Worm (Caenorhabditis elegans): Measurements from ENCODE around the gene ZK455.5.

Gene ZK455.5

ce11 chrX:11357516-11357915, 30.8 kb upstream of the ZK455.5 start, which contains the start of gene pgp-4:
Gene pgp-4, plus strand, starts transcription at chrX:11357816.
- TF ChIP-seq tbx-11 (GFP tag; IDR thresholded peaks at IDR 0.05), result no peak
- TF ChIP-seq scrt-1 (GFP tag; IDR thresholded peaks at IDR 0.05), result no peak
- no peak for TF ChIP-seq hmg-4 (GFP tag; optimal IDR thresholded peaks at IDR 0.05)
- TF ChIP-seq pes-1 (GFP tag; IDR thresholded peaks at IDR 0.05), result no peak
- no peak for TF ChIP-seq F13C5.2 (tag; optimal IDR thresholded peaks at IDR 0.05)
- TF ChIP-seq B0310.2 (tag; optimal IDR thresholded peaks at IDR 0.05), result no peak
- TF ChIP-seq tra-4 (tag; optimal IDR thresholded peaks at IDR 0.05), result no peak
- TF ChIP-seq flt-1 (GFP tag; IDR thresholded peaks at IDR 0.05), result no peak
- TF ChIP-seq aly-1 (tag; optimal IDR thresholded peaks at IDR 0.05), result no peak
- TF ChIP-seq hnd-1 (tag; optimal IDR thresholded peaks at IDR 0.05), result no peak
- TF ChIP-seq ama-1 (optimal IDR thresholded peaks at IDR 0.05), result no peak
- TF ChIP-seq hmbx-1 (tag; optimal IDR thresholded peaks at IDR 0.05), result no peak
- TF ChIP-seq sea-1 (GFP tag; conservative IDR thresholded peaks at IDR 0.05), result no peak
- no peak for TF ChIP-seq ceh-13 (GFP tag; optimal IDR thresholded peaks at IDR 0.05)
- no peak for TF ChIP-seq ceh-36 (tag; optimal IDR thresholded peaks at IDR 0.05)

DNA sequence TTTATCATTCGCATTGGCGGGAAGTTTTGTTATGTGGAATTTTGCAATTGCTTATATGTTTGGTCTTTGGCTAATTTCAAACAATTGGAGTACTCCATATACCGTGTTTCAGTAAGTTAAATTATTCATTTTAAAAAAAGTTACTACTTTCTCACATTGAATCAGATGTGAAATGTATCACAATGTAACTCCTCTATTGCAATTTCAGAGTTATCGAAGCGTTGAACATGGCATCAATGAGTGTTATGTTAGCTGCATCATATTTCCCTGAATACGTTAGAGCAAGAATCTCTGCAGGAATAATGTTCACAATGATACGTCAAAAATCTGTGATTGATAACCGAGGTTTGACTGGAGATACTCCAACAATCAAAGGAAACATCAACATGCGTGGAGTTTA, 29.1 kb upstream of the ZK455.5 start:
- TF ChIP-seq F13C5.2 (tag; optimal IDR thresholded peaks at IDR 0.05) (no peak), ceh-36 (tag; optimal IDR thresholded peaks at IDR 0.05) (no peak), hmbx-1 (tag; optimal IDR thresholded peaks at IDR 0.05) (no peak), flt-1 (GFP tag; IDR thresholded peaks at IDR 0.05) (no peak), tbx-37 (GFP tag; conservative IDR thresholded peaks at IDR 0.05) (no peak), hmg-4 (GFP tag; optimal IDR thresholded peaks at IDR 0.05) (no peak)

DNA sequence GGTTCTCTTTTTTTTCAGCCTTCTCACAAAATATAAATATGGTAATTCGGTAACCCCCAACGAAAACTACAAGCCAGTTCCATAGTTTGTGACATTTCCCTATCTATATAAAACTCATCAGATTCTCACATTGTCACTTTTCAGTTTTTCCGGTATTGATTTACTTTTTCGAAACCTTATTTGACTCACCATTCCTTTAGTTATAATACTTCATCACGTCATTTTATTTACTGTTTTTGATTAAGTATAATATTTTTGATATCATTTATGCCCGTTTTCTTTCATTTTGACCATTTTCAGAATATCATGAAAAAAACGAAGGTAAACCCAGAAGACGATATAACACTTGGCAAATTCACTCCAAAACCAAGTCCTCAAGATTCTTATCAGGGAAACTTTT, 25.1 kb upstream of the ZK455.5 start, which contains the start of gene pgp-3:
Gene pgp-3, plus strand, starts transcription at position 301 of the 400 bp plus-strand sequence.
- TF ChIP-seq ceh-36 (tag; optimal IDR thresholded peaks at IDR 0.05), result no peak
- no peak for TF ChIP-seq pes-1 (GFP tag; IDR thresholded peaks at IDR 0.05)
- TF ChIP-seq tbx-37 (GFP tag; conservative IDR thresholded peaks at IDR 0.05), result no peak
- TF ChIP-seq ama-1 (optimal IDR thresholded peaks at IDR 0.05), result no peak

DNA sequence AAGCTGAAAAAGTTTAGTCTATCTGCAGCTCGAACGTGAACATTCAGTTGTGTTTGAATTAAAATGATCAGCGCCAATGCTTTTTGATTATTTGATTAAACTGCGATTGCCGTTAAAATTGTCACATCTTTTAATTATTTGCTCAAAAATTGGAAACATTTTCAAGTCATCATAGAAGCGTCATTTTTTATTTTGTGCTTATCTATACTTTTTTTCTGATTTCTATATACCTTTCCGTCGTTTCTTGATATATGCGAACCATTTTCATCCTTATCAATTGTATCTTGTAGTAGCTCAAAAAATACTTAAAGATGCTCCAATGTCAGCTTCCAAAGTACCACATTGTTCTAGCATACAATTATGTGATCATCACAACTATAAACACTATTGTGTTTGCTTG, 24.6 kb upstream of the ZK455.5 start:
- no peak for TF ChIP-seq tbx-11 (GFP tag; IDR thresholded peaks at IDR 0.05)
- TF ChIP-seq ets-7 (tag; optimal IDR thresholded peaks at IDR 0.05), result no peak
- TF ChIP-seq ama-1 (optimal IDR thresholded peaks at IDR 0.05), result no peak

DNA sequence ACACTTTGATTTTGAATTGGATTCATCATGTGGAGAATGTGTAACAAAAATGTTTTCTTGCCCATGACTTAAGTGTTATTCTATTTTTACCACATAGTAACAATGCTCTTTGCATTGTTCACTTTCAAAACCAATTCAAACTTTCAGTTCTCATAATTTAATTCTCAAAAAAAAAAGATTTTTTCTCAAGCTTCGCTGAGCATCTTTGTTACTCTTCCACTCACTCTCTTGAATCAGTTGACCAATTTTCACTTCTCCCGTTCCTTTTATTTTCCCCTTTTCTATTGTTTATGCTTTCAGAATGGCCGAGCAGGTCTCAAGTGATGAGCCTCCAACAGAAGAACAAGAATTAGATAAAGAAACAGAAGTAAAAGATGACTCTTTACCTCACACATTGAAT, 19.4 kb upstream of the ZK455.5 start, which contains the start of gene oct-2:
Gene oct-2, plus strand, starts transcription at position 301 of the 400 bp plus-strand sequence.
- TF ChIP-seq hmg-4 (GFP tag; optimal IDR thresholded peaks at IDR 0.05), result no peak
- TF ChIP-seq hnd-1 (tag; optimal IDR thresholded peaks at IDR 0.05), result no peak
- no peak for TF ChIP-seq B0310.2 (tag; optimal IDR thresholded peaks at IDR 0.05)

ce11 chrX:11345471-11345870, 18.7 kb upstream of the ZK455.5 start:
- TF ChIP-seq scrt-1 (GFP tag; IDR thresholded peaks at IDR 0.05) (no peak), hmbx-1 (tag; optimal IDR thresholded peaks at IDR 0.05) (no peak), F13C5.2 (tag; optimal IDR thresholded peaks at IDR 0.05) (no peak), tra-4 (tag; optimal IDR thresholded peaks at IDR 0.05) (no peak)

ce11 chrX:11344899-11345298, 18.2 kb upstream of the ZK455.5 start:
- TF ChIP-seq scrt-1 (GFP tag; IDR thresholded peaks at IDR 0.05), result no peak
- TF ChIP-seq ceh-36 (tag; optimal IDR thresholded peaks at IDR 0.05), result no peak
- TF ChIP-seq tra-4 (tag; optimal IDR thresholded peaks at IDR 0.05), result no peak
- no peak for TF ChIP-seq ets-7 (tag; optimal IDR thresholded peaks at IDR 0.05)

- no peak for TF ChIP-seq tra-4 (tag; optimal IDR thresholded peaks at IDR 0.05)
- no peak for TF ChIP-seq tbx-11 (GFP tag; IDR thresholded peaks at IDR 0.05)
- TF ChIP-seq aly-1 (tag; optimal IDR thresholded peaks at IDR 0.05), result no peak
- TF ChIP-seq sea-1 (GFP tag; conservative IDR thresholded peaks at IDR 0.05), result no peak
- no peak for TF ChIP-seq hnd-1 (tag; optimal IDR thresholded peaks at IDR 0.05)
- TF ChIP-seq flt-1 (GFP tag; IDR thresholded peaks at IDR 0.05), result no peak
- no peak for TF ChIP-seq scrt-1 (GFP tag; IDR thresholded peaks at IDR 0.05)
- no peak for TF ChIP-seq ama-1 (optimal IDR thresholded peaks at IDR 0.05)
- TF ChIP-seq F13C5.2 (tag; optimal IDR thresholded peaks at IDR 0.05), result no peak
- TF ChIP-seq hmg-4 (GFP tag; optimal IDR thresholded peaks at IDR 0.05), result no peak
- no peak for TF ChIP-seq ceh-13 (GFP tag; optimal IDR thresholded peaks at IDR 0.05)
- TF ChIP-seq ets-7 (tag; optimal IDR thresholded peaks at IDR 0.05), result no peak
- TF ChIP-seq B0310.2 (tag; optimal IDR thresholded peaks at IDR 0.05), result no peak
Observed at ce11 chrX:11340478-11340877, 13.8 kb upstream of the ZK455.5 start.

ce11 chrX:11339375-11339924, 12.7 kb upstream of the ZK455.5 start, which contains the start of gene aco-1:
Gene aco-1, plus strand, starts transcription at chrX:11339874.
- TF ChIP-seq flt-1 (GFP tag; IDR thresholded peaks at IDR 0.05), result no peak
- no peak for TF ChIP-seq ets-7 (tag; optimal IDR thresholded peaks at IDR 0.05)
- TF ChIP-seq F13C5.2 (tag; optimal IDR thresholded peaks at IDR 0.05), result no peak
- TF ChIP-seq hnd-1 (tag; optimal IDR thresholded peaks at IDR 0.05), result no peak
- TF ChIP-seq tbx-37 (GFP tag; conservative IDR thresholded peaks at IDR 0.05), result 0 out of 2 replicates have a peak, but pooled peaks have one; percentile 12
- TF ChIP-seq B0310.2 (tag; optimal IDR thresholded peaks at IDR 0.05), result no peak
- TF ChIP-seq pes-1 (GFP tag; IDR thresholded peaks at IDR 0.05), result no peak
- no peak for TF ChIP-seq ceh-36 (tag; optimal IDR thresholded peaks at IDR 0.05)
- TF ChIP-seq aly-1 (tag; optimal IDR thresholded peaks at IDR 0.05), result peak; percentile 60
- peak; percentile 33 for TF ChIP-seq hmg-4 (GFP tag; optimal IDR thresholded peaks at IDR 0.05)

All from whole organism, early embryonic.